Fruit fly (Drosophila melanogaster) whole organism, prepupa: Measurements from ENCODE around the gene Cpr65Au.

Experiments
- CG10631 ChIP-seq: fragments of 200-800 bp; sonication (Bioruptor generic); optimal IDR thresholded peaks from 2 replicates; lab custom pipeline; 2016; ENCODE audit warnings: missing biosample characterization, missing genetic modification characterization
- CG11902 ChIP-seq: fragments of 200-800 bp; sonication (Bioruptor generic); optimal IDR thresholded peaks from 3 replicates; lab custom pipeline; 2016; ENCODE audit warnings: missing biosample characterization, missing genetic modification characterization
- CG15336 ChIP-seq: fragments of 200-800 bp; sonication (Bioruptor generic); IDR thresholded peaks from 2 replicates; pipeline ENCODE4 v1.3.6; 2022; ENCODE audit warnings: missing biosample characterization, missing genetic modification characterization
- CG16779 ChIP-seq: fragments of 200-800 bp; sonication (Bioruptor generic); optimal IDR thresholded peaks from 3 replicates; lab custom pipeline; 2017; ENCODE audit warnings: missing biosample characterization, mild to moderate bottlenecking, missing genetic modification characterization
- CG32006 ChIP-seq: fragments of 200-800 bp; sonication (Bioruptor generic); optimal IDR thresholded peaks from 3 replicates; lab custom pipeline; 2017; ENCODE audit warnings: missing biosample characterization, mild to moderate bottlenecking, missing genetic modification characterization
- CG34406 ChIP-seq: fragments of 200-800 bp; sonication (Bioruptor generic); optimal IDR thresholded peaks from 3 replicates; lab custom pipeline; 2016; ENCODE audit warnings: missing biosample characterization, missing genetic modification characterization
- CG3919 ChIP-seq: fragments of 200-800 bp; sonication (Bioruptor generic); optimal IDR thresholded peaks from 3 replicates; lab custom pipeline; 2016; ENCODE audit warnings: missing biosample characterization, missing genetic modification characterization
- CG6163 ChIP-seq: fragments of 200-800 bp; sonication (Bioruptor generic); IDR thresholded peaks from 3 replicates; pipeline ENCODE4 v1.3.6; 2022; ENCODE audit warnings: missing biosample characterization, missing genetic modification characterization
- CG6792 ChIP-seq: fragments of 200-800 bp; sonication (Bioruptor generic); optimal IDR thresholded peaks from 3 replicates; lab custom pipeline; 2016; ENCODE audit warnings: missing biosample characterization, missing genetic modification characterization
- CG6808 ChIP-seq: fragments of 200-800 bp; sonication (Bioruptor generic); optimal IDR thresholded peaks from 3 replicates; lab custom pipeline; 2017; ENCODE audit warnings: missing biosample characterization, missing genetic modification characterization, mild to moderate bottlenecking, moderate library complexity, missing genetic modification reagents
- CG6854 ChIP-seq: fragments of 200-800 bp; sonication (Bioruptor generic); optimal IDR thresholded peaks from 2 replicates; lab custom pipeline; 2017; ENCODE audit warnings: missing biosample characterization, mild to moderate bottlenecking, missing genetic modification characterization
- CG7368 ChIP-seq: fragments of 200-800 bp; sonication (Bioruptor generic); optimal IDR thresholded peaks from 3 replicates; lab custom pipeline; 2016; ENCODE audit warnings: missing biosample characterization, missing genetic modification characterization
- CG8319 ChIP-seq: fragments of 200-800 bp; sonication (Bioruptor generic); optimal IDR thresholded peaks from 3 replicates; lab custom pipeline; 2016; ENCODE audit warnings: missing biosample characterization, missing genetic modification characterization
- CG8632 ChIP-seq: fragments of 200-800 bp; sonication (Bioruptor generic); optimal IDR thresholded peaks from 3 replicates; lab custom pipeline; 2016; ENCODE audit warnings: missing biosample characterization, missing genetic modification characterization
- Eip75B ChIP-seq: fragments of 200-800 bp; sonication (Bioruptor generic); optimal IDR thresholded peaks from 3 replicates; lab custom pipeline; 2016; ENCODE audit warnings: missing biosample characterization, missing genetic modification characterization
- Eip78C ChIP-seq: fragments of 200-800 bp; sonication (Bioruptor generic); peaks from one replicate; lab custom pipeline; 2016; ENCODE audit warnings: missing biosample characterization, missing genetic modification characterization
- Eip93F ChIP-seq: fragments of 200-800 bp; sonication (Bioruptor generic); optimal IDR thresholded peaks from 2 replicates; lab custom pipeline; 2016; ENCODE audit warnings: missing biosample characterization, mild to moderate bottlenecking, missing genetic modification characterization
- Ets21C ChIP-seq: fragments of 200-800 bp; sonication (Bioruptor generic); optimal IDR thresholded peaks from 3 replicates; lab custom pipeline; 2016; ENCODE audit warnings: missing biosample characterization, missing genetic modification characterization
- Ets96B ChIP-seq: fragments of 200-800 bp; optimal IDR thresholded peaks from 2 replicates; lab custom pipeline; 2019; ENCODE audit warnings: missing biosample characterization, mild to moderate bottlenecking, missing genetic modification characterization, moderate library complexity
- Gug ChIP-seq: fragments of 200-800 bp; sonication (Bioruptor generic); IDR thresholded peaks from 2 replicates; pipeline ENCODE4 v1.3.6; 2022; ENCODE audit warnings: missing biosample characterization, missing genetic modification characterization
- Hr38 ChIP-seq: sonication (Bioruptor generic); optimal IDR thresholded peaks from 2 replicates; lab custom pipeline; 2016; ENCODE audit warnings: missing biosample characterization, missing genetic modification characterization
- Hr4 ChIP-seq: fragments of 200-800 bp; sonication (Bioruptor generic); optimal IDR thresholded peaks from 3 replicates; lab custom pipeline; 2016; ENCODE audit warnings: missing biosample characterization, missing genetic modification characterization
- Lpt ChIP-seq: fragments of 200-800 bp; sonication (Bioruptor generic); optimal IDR thresholded peaks from 3 replicates; lab custom pipeline; 2016; ENCODE audit warnings: missing biosample characterization, missing genetic modification characterization
- Met ChIP-seq: fragments of 200-800 bp; sonication (Bioruptor generic); optimal IDR thresholded peaks from 3 replicates; lab custom pipeline; 2016; ENCODE audit warnings: missing biosample characterization, missing genetic modification characterization
- OdsH ChIP-seq: fragments of 200-800 bp; sonication (Bioruptor generic); optimal IDR thresholded peaks from 3 replicates; lab custom pipeline; 2016; ENCODE audit warnings: missing biosample characterization, missing genetic modification characterization
- Smox ChIP-seq: fragments of 200-800 bp; sonication (Bioruptor generic); optimal IDR thresholded peaks from 3 replicates; lab custom pipeline; 2016; ENCODE audit warnings: missing biosample characterization, missing genetic modification characterization
- achi ChIP-seq: fragments of 200-800 bp; sonication (Bioruptor generic); optimal IDR thresholded peaks from 3 replicates; lab custom pipeline; 2016; ENCODE audit warnings: missing biosample characterization, missing genetic modification characterization
- acj6 ChIP-seq: fragments of 200-800 bp; sonication (Bioruptor generic); optimal IDR thresholded peaks from 3 replicates; lab custom pipeline; 2016; ENCODE audit warnings: missing biosample characterization, missing genetic modification characterization
- cyc ChIP-seq: fragments of 200-800 bp; sonication (Bioruptor generic); optimal IDR thresholded peaks from 3 replicates; lab custom pipeline; 2016; ENCODE audit warnings: missing biosample characterization, missing genetic modification characterization
- eg ChIP-seq: fragments of 200-800 bp; sonication (Bioruptor generic); IDR thresholded peaks from 3 replicates; pipeline ENCODE4 v1.3.6; 2022; ENCODE audit warnings: missing biosample characterization, missing genetic modification characterization
- fd85E ChIP-seq: fragments of 200-800 bp; sonication (Bioruptor generic); optimal IDR thresholded peaks from 3 replicates; lab custom pipeline; 2016; ENCODE audit warnings: missing biosample characterization, missing genetic modification characterization
- fkh ChIP-seq: fragments of 200-800 bp; sonication (Bioruptor generic); optimal IDR thresholded peaks from 3 replicates; lab custom pipeline; 2017; ENCODE audit warnings: missing biosample characterization, mild to moderate bottlenecking, missing genetic modification characterization, moderate library complexity
- salr ChIP-seq, 2 experiments: fragments of 200-800 bp; sonication (Bioruptor generic); optimal IDR thresholded peaks; 3 replicates each; lab custom pipeline; 2016 to 2018; ENCODE audit warnings: missing biosample characterization in 2 of 2, missing genetic modification characterization in 2 of 2, mild to moderate bottlenecking in 1 of 2
- spab ChIP-seq: fragments of 200-800 bp; sonication (Bioruptor generic); optimal IDR thresholded peaks from 2 replicates; lab custom pipeline; 2017; ENCODE audit warnings: missing biosample characterization, mild to moderate bottlenecking, missing genetic modification characterization, missing genetic modification reagents
- ss ChIP-seq, 2 experiments: fragments of 200-800 bp; sonication (Bioruptor generic); optimal IDR thresholded peaks; 2 replicates in 1 of 2; 3 replicates in 1 of 2; lab custom pipeline; 2017 to 2018; ENCODE audit warnings: mild to moderate bottlenecking in 2 of 2, missing biosample characterization in 2 of 2, missing genetic modification characterization in 2 of 2, moderate library complexity in 1 of 2
- vri ChIP-seq: fragments of 200-800 bp; sonication (Bioruptor generic); optimal IDR thresholded peaks from 3 replicates; lab custom pipeline; 2016; ENCODE audit warnings: missing biosample characterization, mild to moderate bottlenecking, missing genetic modification characterization

Cpr65Au gene

DNA sequence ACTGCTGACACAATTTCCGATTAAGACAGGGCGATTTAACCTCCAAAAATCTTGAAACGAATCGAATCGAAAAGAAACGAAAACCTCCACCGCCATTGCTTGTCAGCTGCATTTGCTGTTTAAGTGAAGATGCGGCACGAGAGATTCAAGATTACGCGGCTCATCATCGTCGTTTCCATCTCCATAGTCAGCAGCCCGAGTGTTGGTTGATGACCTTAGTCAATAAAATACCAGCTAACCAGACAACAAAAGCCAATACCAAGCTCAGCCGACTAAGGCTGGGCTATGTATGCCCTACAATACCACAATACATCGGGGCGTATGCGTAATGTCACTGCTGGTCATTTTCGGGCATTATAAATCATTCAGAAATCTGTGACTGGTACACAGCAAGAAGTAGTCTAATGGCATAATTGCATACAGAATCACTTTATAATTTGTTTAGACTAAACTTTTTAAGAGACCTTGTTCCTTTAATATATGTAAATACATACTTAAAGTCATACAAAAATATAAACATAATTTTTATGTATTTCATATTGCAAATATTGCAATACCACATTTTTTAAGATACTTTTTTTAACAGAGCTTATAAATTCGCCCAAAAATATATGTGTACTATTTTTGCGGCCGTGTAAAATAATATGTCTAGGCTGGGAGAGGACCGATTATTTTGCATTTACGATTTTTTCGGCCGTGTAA is 9.0 kb upstream of the Cpr65Au start:
- peak; percentile 21 for TF ChIP-seq CG8632
- TF ChIP-seq Lpt (GFP tag; lab: Kevin White, UChicago) = no peak
- TF ChIP-seq CG8319 (GFP tag; lab: Kevin White, UChicago) = peak; percentile 5
- peak; percentile 29 for TF ChIP-seq CG34406 (GFP tag; lab: Kevin White, UChicago)
- TF ChIP-seq Eip78C (GFP tag; lab: Kevin White, UChicago) = peak; percentile 76
- TF ChIP-seq Gug (GFP tag; lab: Robert Waterston, UW) = no peak
- TF ChIP-seq acj6 = peak; percentile 3
- peak; percentile 9 for TF ChIP-seq CG10631 (GFP tag; lab: Kevin White, UChicago)
- TF ChIP-seq achi = no peak

DNA sequence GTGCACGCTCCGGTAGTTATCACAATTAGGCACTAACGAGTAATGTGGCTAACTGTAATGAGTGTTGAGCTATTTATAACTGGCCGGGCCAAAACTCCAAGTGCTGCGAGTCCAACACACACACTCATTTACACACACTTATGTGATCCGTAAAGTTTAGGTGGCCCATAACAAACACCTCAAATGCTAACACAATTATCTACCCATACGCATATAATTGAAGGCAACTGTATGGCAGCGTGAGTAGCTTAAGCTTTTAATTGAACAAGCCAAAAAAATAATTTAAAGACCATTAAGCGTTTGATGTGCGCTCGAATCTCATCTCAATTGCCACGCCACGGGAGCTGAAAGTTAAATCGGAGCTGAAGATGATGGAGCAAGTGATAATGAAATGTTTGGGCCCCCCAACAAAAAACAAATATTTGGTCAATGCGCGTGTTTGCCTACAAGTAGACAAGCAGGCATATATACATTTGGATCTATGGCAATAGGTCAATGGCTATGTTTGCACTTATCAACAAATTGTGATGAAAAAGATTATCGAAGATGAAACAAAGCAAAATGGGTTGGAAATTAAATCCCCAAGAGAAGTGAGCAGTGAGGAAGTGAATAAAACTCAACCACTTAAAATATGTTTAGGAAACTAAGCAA is 8.1 kb upstream of the Cpr65Au start, which contains the start of gene Cpr65Av:
Cpr65Av (minus strand) TSS at position 51 of the 651 bp plus-strand sequence.
- TF ChIP-seq Eip93F (GFP tag; lab: Kevin White, UChicago) = no peak
- no peak for TF ChIP-seq Hr38
- no peak for TF ChIP-seq cyc (GFP tag; lab: Kevin White, UChicago)
- no peak for TF ChIP-seq CG16779 (tag; lab: Kevin White, UChicago)
- peak; percentile 56 for TF ChIP-seq fkh

DNA sequence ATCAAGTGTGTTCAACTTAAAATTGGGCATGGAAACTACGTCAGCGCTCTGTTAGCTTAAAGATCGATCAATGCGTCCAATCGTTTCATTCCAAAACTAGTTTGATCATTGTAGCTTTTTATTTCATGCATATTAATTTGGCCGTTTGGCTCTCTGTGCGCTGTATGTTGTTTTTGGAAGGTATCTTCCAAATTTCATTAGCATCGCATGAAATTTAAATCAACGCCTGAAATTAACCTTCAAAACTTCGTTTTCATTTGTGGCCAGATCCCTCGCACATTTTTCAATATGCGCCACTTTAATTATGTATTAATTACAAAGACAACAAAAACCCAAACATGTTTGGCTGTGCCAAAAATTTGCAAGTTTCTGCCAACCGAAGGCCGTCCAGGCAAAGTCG is 6.7 kb upstream of the Cpr65Au start:
- no peak for TF ChIP-seq fd85E (GFP tag; lab: Kevin White, UChicago)

DNA sequence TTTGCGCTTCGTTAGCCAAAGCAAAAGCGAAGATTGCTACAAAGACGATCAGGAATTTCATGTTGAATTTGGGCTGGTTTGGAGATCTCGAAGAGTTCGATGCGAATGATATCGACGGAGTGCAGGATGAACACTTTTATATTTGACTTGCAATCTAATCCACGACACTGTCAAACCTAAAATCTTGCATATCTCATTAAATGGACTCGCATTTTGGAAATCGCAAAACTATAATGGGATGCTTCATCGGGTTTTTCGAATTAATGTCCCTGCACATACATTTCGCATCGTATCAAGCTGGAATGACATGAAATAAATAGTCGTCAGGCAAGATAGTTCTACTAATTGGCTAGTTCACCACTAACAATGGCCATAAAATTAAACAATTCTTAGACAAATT is 6.1 kb upstream of the Cpr65Au start, which contains the start of gene Lcp65Ae:
Lcp65Ae (minus strand) TSS at position 101 of the 400 bp plus-strand sequence.
- TF ChIP-seq Eip75B (no peak), CG15336 (GFP tag; lab: Robert Waterston, UW) (no peak), Met (GFP tag; lab: Kevin White, UChicago) (no peak), CG7368 (GFP tag; lab: Kevin White, UChicago) (no peak), ss (GFP tag; optimal IDR thresholded peaks at IDR 0.05; lab: Kevin White, UChicago) (no peak), eg (GFP tag; lab: Robert Waterston, UW) (no peak), OdsH (no peak), spab (GFP tag; lab: Kevin White, UChicago) (no peak), acj6 (no peak), CG11902 (GFP tag; lab: Kevin White, UChicago) (no peak), CG6808 (no peak)
- TF ChIP-seq, all 60 proteins: peak for 0

DNA sequence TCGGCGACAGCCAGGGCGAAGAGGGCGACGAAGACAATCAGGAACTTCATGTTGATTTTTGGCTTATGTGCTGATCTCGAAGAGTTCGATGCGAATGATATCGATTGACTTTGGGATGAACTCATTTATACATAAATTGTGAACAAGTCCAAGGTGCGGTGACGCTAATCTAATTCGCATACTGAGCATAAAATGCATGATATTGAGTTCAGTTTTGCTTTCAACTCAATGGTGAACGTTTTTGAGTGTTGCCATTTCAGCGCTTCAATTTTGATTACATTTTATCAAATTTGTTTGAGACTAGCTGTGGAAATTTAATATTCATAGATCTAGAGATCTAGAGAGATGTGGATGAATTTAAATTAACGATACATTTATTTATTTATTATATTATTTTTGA is 4.8 kb upstream of the Cpr65Au start, which contains the start of gene Lcp65Af:
Lcp65Af (minus strand) TSS at position 101 of the 400 bp plus-strand sequence.
- no peak for TF ChIP-seq CG15336 (GFP tag; lab: Robert Waterston, UW)
- no peak for TF ChIP-seq salr (GFP tag; optimal IDR thresholded peaks at IDR 0.05; lab: Kevin White, UChicago)
- TF ChIP-seq CG6163 = no peak
- TF ChIP-seq Ets21C (GFP tag; lab: Kevin White, UChicago) = no peak
- no peak for TF ChIP-seq CG8319 (GFP tag; lab: Kevin White, UChicago)
- TF ChIP-seq CG16779 (tag; lab: Kevin White, UChicago) = no peak
- no peak for TF ChIP-seq CG6792 (GFP tag; lab: Kevin White, UChicago)
- TF ChIP-seq CG6854 = no peak
- TF ChIP-seq CG6808 = no peak
- TF ChIP-seq Hr4 (GFP tag; lab: Kevin White, UChicago) = no peak
- TF ChIP-seq Smox = no peak
- TF ChIP-seq CG32006 (GFP tag; lab: Kevin White, UChicago) = no peak
- TF ChIP-seq Ets96B (tag; lab: Kevin White, UChicago) = no peak
- TF ChIP-seq vri = no peak
- no peak for TF ChIP-seq Eip75B
- TF ChIP-seq ss (GFP tag; optimal IDR thresholded peaks at IDR 0.05; lab: Kevin White, UChicago) = no peak
- no peak for TF ChIP-seq achi
- TF ChIP-seq CG3919 (GFP tag; lab: Kevin White, UChicago) = no peak
- no peak for TF ChIP-seq Gug (GFP tag; lab: Robert Waterston, UW)
- no peak for TF ChIP-seq Lpt (GFP tag; lab: Kevin White, UChicago)
